Fruit fly (Drosophila melanogaster) whole organism, embryonic: Measurements from ENCODE around the gene Tmtc4.
A peak's percentile ranks its signal among the peaks of the same experiment; 100 is the strongest.

Experiments
- CG1024 ChIP-seq: fragments of 200-800 bp; sonication (Bioruptor generic); IDR thresholded peaks from 2 replicates; pipeline ENCODE4 v1.3.6; 2022; ENCODE audit warnings: missing biosample characterization, missing genetic modification characterization
- CG10431 ChIP-seq: fragments of 200-800 bp; sonication (Bioruptor generic); optimal IDR thresholded peaks from 3 replicates; lab custom pipeline; 2018; ENCODE audit warnings: missing biosample characterization, mild to moderate bottlenecking, missing genetic modification characterization
- CG11560 ChIP-seq: fragments of 200-800 bp; sonication (Bioruptor generic); IDR thresholded peaks from 3 replicates; pipeline ENCODE4 v1.3.6; 2022; ENCODE audit warnings: missing biosample characterization, missing genetic modification characterization
- CG11695 ChIP-seq: fragments of 200-800 bp; sonication (Bioruptor generic); IDR thresholded peaks from 3 replicates; pipeline ENCODE4 v1.3.6; 2022; ENCODE audit warnings: missing biosample characterization, missing genetic modification characterization
- CG14667 ChIP-seq: fragments of 200-800 bp; sonication (Bioruptor generic); IDR thresholded peaks from 2 replicates; pipeline ENCODE4 v1.3.6; 2022; ENCODE audit warnings: missing biosample characterization, missing genetic modification characterization
- CG14965 ChIP-seq: fragments of 200-800 bp; sonication (Bioruptor generic); optimal IDR thresholded peaks from 2 replicates; lab custom pipeline; 2016; ENCODE audit warnings: missing biosample characterization, missing genetic modification characterization, borderline replicate concordance
- CG1529 ChIP-seq: fragments of 200-800 bp; sonication (Bioruptor generic); optimal IDR thresholded peaks from 3 replicates; lab custom pipeline; 2018; ENCODE audit warnings: missing biosample characterization, missing genetic modification characterization
- CG1602 ChIP-seq: fragments of 200-800 bp; sonication (Bioruptor generic); optimal IDR thresholded peaks from 3 replicates; lab custom pipeline; 2016; ENCODE audit warnings: missing biosample characterization, missing genetic modification characterization
- CG17829 ChIP-seq: fragments of 200-800 bp; optimal IDR thresholded peaks from 2 replicates; lab custom pipeline; 2019; ENCODE audit warnings: missing biosample characterization, mild to moderate bottlenecking, missing genetic modification characterization, moderate library complexity
- CG17912 ChIP-seq: fragments of 200-800 bp; sonication (Bioruptor generic); optimal IDR thresholded peaks from 2 replicates; lab custom pipeline; 2018; ENCODE audit warnings: missing biosample characterization, mild to moderate bottlenecking, missing genetic modification characterization
- CG1792 ChIP-seq: fragments of 200-800 bp; sonication (Bioruptor generic); optimal IDR thresholded peaks from 2 replicates; lab custom pipeline; 2016; ENCODE audit warnings: missing biosample characterization, missing genetic modification characterization
- CG18764 ChIP-seq: fragments of 200-800 bp; sonication (Bioruptor generic); optimal IDR thresholded peaks from 3 replicates; lab custom pipeline; 2016; ENCODE audit warnings: missing biosample characterization, missing genetic modification characterization
- CG2116 ChIP-seq: fragments of 200-800 bp; sonication (Bioruptor generic); optimal IDR thresholded peaks from 3 replicates; lab custom pipeline; 2018; ENCODE audit warnings: missing biosample characterization, mild to moderate bottlenecking, missing genetic modification characterization
- CG34376 ChIP-seq: fragments of 200-800 bp; sonication (Bioruptor generic); optimal IDR thresholded peaks from 2 replicates; lab custom pipeline; 2018; ENCODE audit warnings: missing biosample characterization, mild to moderate bottlenecking, missing genetic modification characterization
- CG4328 ChIP-seq: fragments of 200-800 bp; sonication (Bioruptor generic); optimal IDR thresholded peaks from 3 replicates; lab custom pipeline; 2017; ENCODE audit warnings: missing biosample characterization, missing genetic modification reagents, missing genetic modification characterization
- CG5953 ChIP-seq: fragments of 200-800 bp; sonication (Bioruptor generic); IDR thresholded peaks from 2 replicates; pipeline ENCODE4 v1.3.6; 2022; ENCODE audit warnings: missing biosample characterization, missing genetic modification characterization
- CG6765 ChIP-seq: fragments of 200-800 bp; sonication (Bioruptor generic); optimal IDR thresholded peaks from 3 replicates; lab custom pipeline; 2017; ENCODE audit warnings: missing biosample characterization, mild to moderate bottlenecking, missing genetic modification characterization
- CG6854 ChIP-seq: fragments of 200-800 bp; sonication (Bioruptor generic); optimal IDR thresholded peaks from 3 replicates; lab custom pipeline; 2017; ENCODE audit warnings: missing biosample characterization, mild to moderate bottlenecking, missing genetic modification characterization
- CG8924 ChIP-seq: fragments of 200-800 bp; optimal IDR thresholded peaks from 3 replicates; lab custom pipeline; 2019; ENCODE audit warnings: missing biosample characterization, mild to moderate bottlenecking, missing genetic modification characterization, moderate library complexity
- CG9797 ChIP-seq: fragments of 200-800 bp; sonication (Bioruptor generic); optimal IDR thresholded peaks from 3 replicates; lab custom pipeline; 2018; ENCODE audit warnings: missing biosample characterization, mild to moderate bottlenecking, missing genetic modification characterization
- Dbx ChIP-seq: fragments of 200-800 bp; sonication (Bioruptor generic); IDR thresholded peaks from 3 replicates; pipeline ENCODE4 v1.3.6; 2022; ENCODE audit warnings: missing biosample characterization, missing genetic modification characterization
- Doc2 ChIP-seq: fragments of 200-800 bp; sonication (Bioruptor generic); IDR thresholded peaks from 2 replicates; pipeline ENCODE4 v1.3.6; 2022; ENCODE audit warnings: missing biosample characterization, missing genetic modification characterization
- H2.0 ChIP-seq: fragments of 200-800 bp; sonication (Bioruptor generic); IDR thresholded peaks from 2 replicates; pipeline ENCODE4 v1.3.6; 2022; ENCODE audit warnings: missing biosample characterization, missing genetic modification characterization
- HmgZ ChIP-seq: fragments of 200-800 bp; sonication (Bioruptor generic); optimal IDR thresholded peaks from 2 replicates; lab custom pipeline; 2018; ENCODE audit warnings: missing biosample characterization, mild to moderate bottlenecking, missing genetic modification characterization
- Lpt ChIP-seq: fragments of >200 bp; optimal IDR thresholded peaks from 2 replicates; lab custom pipeline; 2018; ENCODE audit warnings: missing biosample characterization, missing genetic modification characterization
- Mes4 ChIP-seq: fragments of 200-800 bp; sonication (Bioruptor generic); optimal IDR thresholded peaks from 2 replicates; lab custom pipeline; 2016; ENCODE audit warnings: missing biosample characterization, missing genetic modification characterization
- Six4 ChIP-seq: fragments of 200-800 bp; sonication (Bioruptor generic); optimal IDR thresholded peaks from 2 replicates; lab custom pipeline; 2016; ENCODE audit warnings: missing biosample characterization, missing genetic modification characterization
- TFAM ChIP-seq: fragments of 200-800 bp; sonication (Bioruptor generic); optimal IDR thresholded peaks from 2 replicates; lab custom pipeline; 2017; ENCODE audit warnings: missing biosample characterization, missing genetic modification characterization, inconsistent platforms
- Taf1 ChIP-seq: fragments of 200-800 bp; sonication (Bioruptor generic); IDR thresholded peaks from 2 replicates; pipeline ENCODE4 v1.3.6; 2022; ENCODE audit warnings: missing biosample characterization, missing genetic modification characterization
- Trl ChIP-seq, 3 experiments: fragments of >200 bp in 2 of 3; fragments of 200-800 bp in 1 of 3; sonication (Bioruptor generic) in 1 of 3; optimal IDR thresholded peaks; 2 replicates in 1 of 3; 3 replicates in 2 of 3; lab custom pipeline; 2016 to 2017; ENCODE audit warnings: missing biosample characterization in 1 of 3, missing genetic modification characterization in 1 of 3
- bab2 ChIP-seq: fragments of 200-800 bp; sonication (Bioruptor generic); optimal IDR thresholded peaks from 2 replicates; lab custom pipeline; 2016; ENCODE audit warnings: missing biosample characterization, missing genetic modification characterization
- chm ChIP-seq: fragments of 200-800 bp; sonication (Bioruptor generic); IDR thresholded peaks from 2 replicates; pipeline ENCODE4 v1.3.6; 2022; ENCODE audit warnings: missing biosample characterization, missing genetic modification characterization
- ci ChIP-seq: fragments of 200-800 bp; sonication (Bioruptor generic); IDR thresholded peaks from 3 replicates; pipeline ENCODE4 v1.3.6; 2022; ENCODE audit warnings: missing biosample characterization, missing genetic modification characterization
- crc ChIP-seq: fragments of 200-800 bp; sonication (Bioruptor generic); optimal IDR thresholded peaks from 2 replicates; lab custom pipeline; 2016; ENCODE audit warnings: missing biosample characterization, missing genetic modification characterization
- crp ChIP-seq, 2 experiments: fragments of 200-800 bp; sonication (Bioruptor generic); optimal IDR thresholded peaks; 2 replicates in 1 of 2; 3 replicates in 1 of 2; lab custom pipeline; 2017; ENCODE audit warnings: missing biosample characterization in 2 of 2, missing genetic modification characterization in 2 of 2, mild to moderate bottlenecking in 1 of 2, moderate library complexity in 1 of 2
- da ChIP-seq: fragments of 200-800 bp; sonication (Bioruptor generic); optimal IDR thresholded peaks from 2 replicates; lab custom pipeline; 2016; ENCODE audit warnings: missing biosample characterization, missing genetic modification characterization
- ems ChIP-seq: fragments of 200-800 bp; sonication (Bioruptor generic); optimal IDR thresholded peaks from 3 replicates; lab custom pipeline; 2016; ENCODE audit warnings: missing biosample characterization, missing genetic modification characterization
- eve ChIP-seq, 2 experiments: fragments of >200 bp; optimal IDR thresholded peaks; 2 replicates each; lab custom pipeline; 2017; ENCODE audit warnings: missing biosample characterization in 2 of 2, missing genetic modification characterization in 2 of 2
- hbn ChIP-seq: fragments of 200-800 bp; sonication (Bioruptor generic); IDR thresholded peaks from 2 replicates; pipeline ENCODE4 v1.3.6; 2022; ENCODE audit warnings: missing biosample characterization, missing genetic modification characterization; ENCODE audit not compliant: partially characterized antibody
- hkb ChIP-seq, 2 experiments: fragments of 200-800 bp in 1 of 2; fragments of >200 bp in 1 of 2; sonication (Bioruptor generic) in 1 of 2; IDR thresholded peaks in 1 of 2; optimal IDR thresholded peaks in 1 of 2; 2 replicates each; pipeline versions ENCODE4 v1.3.6 to Lab custom; 2017 to 2022; ENCODE audit warnings: missing biosample characterization in 1 of 2, missing genetic modification characterization in 1 of 2
- lola ChIP-seq, 3 experiments: fragments of >200 bp in 2 of 3; fragments of 200-800 bp in 1 of 3; sonication (Bioruptor generic) in 1 of 3; optimal IDR thresholded peaks; 2 replicates each; lab custom pipeline; 2017 to 2019; ENCODE audit warnings: missing biosample characterization in 3 of 3, missing genetic modification characterization in 3 of 3, mild to moderate bottlenecking in 1 of 3, moderate library complexity in 1 of 3
- maf-S ChIP-seq: fragments of 200-800 bp; sonication (Bioruptor generic); optimal IDR thresholded peaks from 2 replicates; lab custom pipeline; 2016; ENCODE audit warnings: missing biosample characterization, missing genetic modification characterization
- sd ChIP-seq: fragments of 200-800 bp; sonication (Bioruptor generic); optimal IDR thresholded peaks from 3 replicates; lab custom pipeline; 2018; ENCODE audit warnings: missing biosample characterization, mild to moderate bottlenecking, missing genetic modification characterization, moderate library complexity
- sim ChIP-seq: fragments of 200-800 bp; sonication (Bioruptor generic); IDR thresholded peaks from 2 replicates; pipeline ENCODE4 v1.3.6; 2022; ENCODE audit warnings: missing biosample characterization, missing genetic modification characterization
- sug ChIP-seq: fragments of 200-800 bp; optimal IDR thresholded peaks from 2 replicates; lab custom pipeline; 2019; ENCODE audit warnings: missing biosample characterization, mild to moderate bottlenecking, missing genetic modification characterization, moderate library complexity
- tll ChIP-seq, 2 experiments: fragments of 200-800 bp in 1 of 2; fragments of >200 bp in 1 of 2; sonication (Bioruptor generic) in 1 of 2; optimal IDR thresholded peaks; 2 replicates each; lab custom pipeline; 2017 to 2019; ENCODE audit warnings: missing biosample characterization in 2 of 2, missing genetic modification characterization in 2 of 2, mild to moderate bottlenecking in 1 of 2, moderate library complexity in 1 of 2
- unpg ChIP-seq: fragments of 200-800 bp; sonication (Bioruptor generic); optimal IDR thresholded peaks from 3 replicates; lab custom pipeline; 2018; ENCODE audit warnings: missing biosample characterization, mild to moderate bottlenecking, missing genetic modification characterization, moderate library complexity
- vnd ChIP-seq: fragments of 200-800 bp; sonication (Bioruptor generic); IDR thresholded peaks from 3 replicates; pipeline ENCODE4 v1.3.6; 2022; ENCODE audit warnings: missing biosample characterization, missing genetic modification characterization; ENCODE audit not compliant: partially characterized antibody
- wek ChIP-seq: fragments of 200-800 bp; sonication (Bioruptor generic); optimal IDR thresholded peaks from 3 replicates; lab custom pipeline; 2018; ENCODE audit warnings: missing biosample characterization, mild to moderate bottlenecking, missing genetic modification characterization, moderate library complexity
- wor ChIP-seq: fragments of 200-800 bp; sonication (Bioruptor generic); IDR thresholded peaks from 2 replicates; pipeline ENCODE4 v1.3.6; 2022; ENCODE audit warnings: missing biosample characterization, missing genetic modification characterization
- zf30C ChIP-seq: fragments of 200-800 bp; sonication (Bioruptor generic); optimal IDR thresholded peaks from 3 replicates; lab custom pipeline; 2018; ENCODE audit warnings: missing biosample characterization, mild to moderate bottlenecking, missing genetic modification characterization

Tmtc4 gene

DNA sequence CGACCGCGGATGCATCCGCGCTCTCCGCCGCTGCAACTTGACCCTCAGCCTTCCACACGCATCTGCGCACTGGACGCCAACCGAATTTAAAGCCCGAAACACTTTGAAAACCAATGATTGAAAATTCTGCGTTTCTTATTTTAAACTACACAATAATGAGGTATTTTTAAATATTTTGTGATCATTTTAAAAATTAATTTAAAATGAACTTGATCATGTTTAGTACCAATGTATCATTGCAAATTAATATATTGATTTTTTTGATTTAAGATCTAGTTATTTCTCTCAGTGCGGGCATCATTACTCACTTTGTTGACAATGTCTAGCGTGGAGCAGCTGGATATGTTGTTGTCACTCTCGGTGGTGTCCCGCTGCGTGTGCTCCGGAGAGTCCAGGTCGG is 15.8 kb downstream of the Tmtc4 start (continued):
- TF ChIP-seq CG5953 (no peak), Six4 (no peak), CG17829 (tag; lab: Kevin White, UChicago) (peak; percentile 40), CG18764 (GFP tag; lab: Kevin White, UChicago) (no peak), crc (no peak), CG1024 (GFP tag; lab: Robert Waterston, UW) (no peak), sim (GFP tag; lab: Robert Waterston, UW) (no peak), ems (GFP tag; lab: Kevin White, UChicago) (peak; percentile 11), chm (GFP tag; lab: Robert Waterston, UW) (no peak), CG9797 (GFP tag; lab: Kevin White, UChicago) (no peak), CG1602 (GFP tag; lab: Kevin White, UChicago) (no peak), Lpt (no peak), ci (GFP tag; lab: Robert Waterston, UW) (no peak; the same call in 2 of the 3 replicates), CG14667 (GFP tag; lab: Robert Waterston, UW) (no peak), hbn (GFP tag; lab: Robert Waterston, UW) (no peak), CG17912 (GFP tag; lab: Kevin White, UChicago) (no peak), Trl (optimal IDR thresholded peaks at IDR 0.05; lab: Kevin White, UChicago) (no peak), Trl (GFP tag; optimal IDR thresholded peaks at IDR 0.05; lab: Kevin White, UChicago) (no peak), hkb (optimal IDR thresholded peaks at IDR 0.05; lab: Kevin White, UChicago) (no peak), hkb (GFP tag; IDR thresholded peaks at IDR 0.05; lab: Robert Waterston, UW) (peak; percentile 63), Doc2 (GFP tag; lab: Robert Waterston, UW) (no peak), CG14965 (GFP tag; lab: Kevin White, UChicago) (no peak), tll (GFP tag; optimal IDR thresholded peaks at IDR 0.05; lab: Kevin White, UChicago) (no peak), CG2116 (GFP tag; lab: Kevin White, UChicago) (no peak), CG4328 (GFP tag; lab: Kevin White, UChicago) (no peak), da (GFP tag; lab: Kevin White, UChicago) (no peak), CG10431 (no peak), CG11560 (no peak), CG34376 (GFP tag; lab: Kevin White, UChicago) (no peak), wek (GFP tag; lab: Kevin White, UChicago) (no peak), CG1529 (GFP tag; lab: Kevin White, UChicago) (no peak), CG6765 (GFP tag; lab: Kevin White, UChicago) (peak; percentile 8), H2.0 (GFP tag; lab: Robert Waterston, UW) (peak; percentile 23; the same call in 1 of the 2 replicates), HmgZ (tag; lab: Kevin White, UChicago) (peak; percentile 29), wor (GFP tag; lab: Robert Waterston, UW) (no peak), bab2 (GFP tag; lab: Kevin White, UChicago) (no peak), TFAM (GFP tag; lab: Kevin White, UChicago) (no peak), maf-S (GFP tag; lab: Kevin White, UChicago) (no peak), Mes4 (GFP tag; lab: Kevin White, UChicago) (no peak), unpg (peak; percentile 74), CG8924 (tag; lab: Kevin White, UChicago) (peak; percentile 9), crp (GFP tag; optimal IDR thresholded peaks at IDR 0.05; lab: Kevin White, UChicago) (no peak), sd (tag; lab: Kevin White, UChicago) (no peak), Taf1 (GFP tag; lab: Robert Waterston, UW) (no peak), eve (GFP tag; optimal IDR thresholded peaks at IDR 0.05; lab: Kevin White, UChicago) (no peak), sug (tag; lab: Kevin White, UChicago) (no peak), zf30C (GFP tag; lab: Kevin White, UChicago) (peak; percentile 56), CG1792 (GFP tag; lab: Kevin White, UChicago) (no peak), CG6854 (GFP tag; lab: Kevin White, UChicago) (no peak), Dbx (GFP tag; lab: Robert Waterston, UW) (0 out of 3 replicates have a peak, but pooled peaks have one; percentile 29), vnd (GFP tag; lab: Robert Waterston, UW) (no peak), lola (GFP tag; optimal IDR thresholded peaks at IDR 0.05; lab: Kevin White, UChicago) (no peak), CG11695 (GFP tag; lab: Robert Waterston, UW) (peak; percentile 61; the same call in 2 of the 3 replicates)
